Fruit fly (Drosophila melanogaster) whole organism, adult: Measurements from ENCODE around the gene CG5225.

ENCODE experiments used
- CG11617 ChIP-seq: fragments of 200-800 bp; sonication (Bioruptor generic); optimal IDR thresholded peaks from 2 replicates; lab custom pipeline; 2017; ENCODE audit warnings: mild to moderate bottlenecking, missing biosample characterization, missing genetic modification reagents, missing genetic modification characterization
- CG12768 ChIP-seq: fragments of 200-800 bp; sonication (Bioruptor generic); optimal IDR thresholded peaks from 2 replicates; lab custom pipeline; 2017; ENCODE audit warnings: missing biosample characterization, missing genetic modification characterization, mild to moderate bottlenecking, moderate library complexity, missing genetic modification reagents
- CG14711 ChIP-seq: fragments of 200-800 bp; sonication (Bioruptor generic); optimal IDR thresholded peaks from 2 replicates; lab custom pipeline; 2018; ENCODE audit warnings: missing biosample characterization, mild to moderate bottlenecking, missing genetic modification characterization, moderate library complexity
- CG1620 ChIP-seq: fragments of 200-800 bp; sonication (Bioruptor generic); optimal IDR thresholded peaks from 2 replicates; lab custom pipeline; 2016; ENCODE audit warnings: missing biosample characterization, missing genetic modification characterization
- CG33017 ChIP-seq: fragments of 200-800 bp; sonication (Bioruptor generic); optimal IDR thresholded peaks from 2 replicates; lab custom pipeline; 2018; ENCODE audit warnings: missing biosample characterization, mild to moderate bottlenecking, missing genetic modification characterization, moderate library complexity
- CG5204 ChIP-seq: fragments of 200-800 bp; sonication (Bioruptor generic); optimal IDR thresholded peaks from 2 replicates; lab custom pipeline; 2016; ENCODE audit warnings: missing biosample characterization, missing genetic modification characterization
- CG7045 ChIP-seq: fragments of 200-800 bp; sonication (Bioruptor generic); optimal IDR thresholded peaks from 2 replicates; lab custom pipeline; 2017; ENCODE audit warnings: missing biosample characterization, mild to moderate bottlenecking, missing genetic modification characterization
- CG7101 ChIP-seq: fragments of 200-800 bp; sonication (Bioruptor generic); optimal IDR thresholded peaks from 2 replicates; lab custom pipeline; 2018; ENCODE audit warnings: missing biosample characterization, mild to moderate bottlenecking, missing genetic modification characterization, moderate library complexity
- Clk ChIP-seq: fragments of 200-800 bp; sonication (Bioruptor generic); optimal IDR thresholded peaks from 2 replicates; lab custom pipeline; 2017; ENCODE audit warnings: missing biosample characterization, missing genetic modification characterization
- Crg-1 ChIP-seq: fragments of 200-800 bp; sonication (Bioruptor generic); optimal IDR thresholded peaks from 2 replicates; lab custom pipeline; 2016; ENCODE audit warnings: missing biosample characterization, missing genetic modification characterization
- Hr96 ChIP-seq: fragments of 200-800 bp; sonication (Bioruptor generic); optimal IDR thresholded peaks from 2 replicates; lab custom pipeline; 2016; ENCODE audit warnings: missing biosample characterization, missing genetic modification characterization
- Mnt ChIP-seq: fragments of 200-800 bp; sonication (Bioruptor generic); optimal IDR thresholded peaks from 2 replicates; lab custom pipeline; 2016; ENCODE audit warnings: missing biosample characterization, mild to moderate bottlenecking, missing genetic modification characterization
- bab1 ChIP-seq: fragments of 200-800 bp; sonication (Bioruptor generic); optimal IDR thresholded peaks from 3 replicates; lab custom pipeline; 2019; ENCODE audit warnings: missing biosample characterization, mild to moderate bottlenecking, missing genetic modification characterization, moderate library complexity
- cic ChIP-seq: fragments of 200-800 bp; sonication (Bioruptor generic); optimal IDR thresholded peaks from 2 replicates; lab custom pipeline; 2017; ENCODE audit warnings: missing biosample characterization, mild to moderate bottlenecking, missing genetic modification characterization, moderate library complexity
- cnc ChIP-seq, 2 experiments: fragments of >200 bp; optimal IDR thresholded peaks; 2 replicates each; lab custom pipeline; 2017
- kay ChIP-seq: fragments of 200-800 bp; sonication (Bioruptor generic); peaks from one replicate; lab custom pipeline; 2016; ENCODE audit warnings: missing biosample characterization, missing genetic modification characterization, borderline replicate concordance
- ovo ChIP-seq: fragments of 200-800 bp; sonication (Bioruptor generic); optimal IDR thresholded peaks from 2 replicates; lab custom pipeline; 2016; ENCODE audit warnings: missing biosample characterization, missing genetic modification characterization
- pad ChIP-seq: fragments of 200-800 bp; sonication (Bioruptor generic); optimal IDR thresholded peaks from 3 replicates; lab custom pipeline; 2017; ENCODE audit warnings: missing biosample characterization, missing genetic modification characterization, mild to moderate bottlenecking, moderate library complexity, missing genetic modification reagents
- tj ChIP-seq: fragments of 200-800 bp; sonication (Bioruptor generic); optimal IDR thresholded peaks from 3 replicates; lab custom pipeline; 2017; ENCODE audit warnings: missing biosample characterization, mild to moderate bottlenecking, missing genetic modification characterization, moderate library complexity
- toe ChIP-seq: fragments of 200-800 bp; sonication (Bioruptor generic); optimal IDR thresholded peaks from 2 replicates; lab custom pipeline; 2016; ENCODE audit warnings: missing biosample characterization, missing genetic modification characterization

Gene CG5225

DNA sequence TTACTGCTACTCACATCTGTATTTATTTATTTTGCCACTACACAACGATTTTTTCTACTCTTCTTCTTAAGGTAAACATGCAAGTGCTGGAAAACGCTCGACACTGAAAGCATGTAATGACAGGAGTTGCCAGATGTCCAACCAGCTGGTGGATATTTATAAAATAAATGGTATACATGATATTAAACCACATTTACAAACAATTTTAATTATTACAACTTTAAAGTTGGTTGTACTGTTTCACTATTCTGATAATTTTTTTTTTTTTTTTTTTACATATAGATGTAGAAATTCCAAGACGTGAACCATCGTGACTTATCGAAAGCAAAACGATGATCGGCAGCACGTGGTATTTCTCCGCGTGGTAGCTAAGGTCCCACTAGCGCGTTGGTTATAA lies 51.4 kb downstream of the CG5225 start, which contains the start of the genes Keap1 and kuk:
Gene Keap1, minus strand, starts transcription at position 87 of the 397 bp plus-strand sequence.
Gene kuk, plus strand, starts transcription at position 386 of the 397 bp plus-strand sequence.
- no peak for TF ChIP-seq CG5204 (GFP tag; lab: Kevin White, UChicago)
- no peak for TF ChIP-seq tj
- peak; percentile 74 for TF ChIP-seq Hr96 (GFP tag; lab: Kevin White, UChicago)
- TF ChIP-seq cnc (optimal IDR thresholded peaks at IDR 0.05; lab: Kevin White, UChicago), result no peak
- TF ChIP-seq CG14711 (tag; lab: Kevin White, UChicago), result peak; percentile 57
- no peak for TF ChIP-seq pad (GFP tag; lab: Kevin White, UChicago)
- peak; percentile 23 for TF ChIP-seq bab1
- peak; percentile 72 for TF ChIP-seq cic (GFP tag; lab: Kevin White, UChicago)
- peak; percentile 97 for TF ChIP-seq Mnt (GFP tag; lab: Kevin White, UChicago)
- peak; percentile 88 for TF ChIP-seq CG1620
- TF ChIP-seq CG12768 (GFP tag; lab: Kevin White, UChicago), result no peak
- TF ChIP-seq ovo, result peak; percentile 69
- peak; percentile 67 for TF ChIP-seq CG11617 (GFP tag; lab: Kevin White, UChicago)
- peak; percentile 77 for TF ChIP-seq CG7101 (tag; lab: Kevin White, UChicago)
- peak; percentile 79 for TF ChIP-seq toe (GFP tag; lab: Kevin White, UChicago)
- TF ChIP-seq CG7045 (GFP tag; lab: Kevin White, UChicago), result no peak
- peak; percentile 3 for TF ChIP-seq Clk
- peak; percentile 21 for TF ChIP-seq CG33017 (tag; lab: Kevin White, UChicago)
- TF ChIP-seq kay (GFP tag; lab: Kevin White, UChicago), result no peak
- peak; percentile 90 for TF ChIP-seq Crg-1 (GFP tag; lab: Kevin White, UChicago)
